Fruit fly (Drosophila melanogaster): Measurements from ENCODE around the gene CG13962.

CG13962 gene

dm6 chr2L:19790553-19791320 lies 23.6 kb downstream of the CG13962 start (continued):
- TF ChIP-seq CG32006 (GFP tag; optimal IDR thresholded peaks at IDR 0.05) = peak; percentile 68
- TF ChIP-seq Blimp-1 (GFP tag; optimal IDR thresholded peaks at IDR 0.05) = no peak
- TF ChIP-seq net (GFP tag; optimal IDR thresholded peaks at IDR 0.05) = peak; percentile 6
- no peak for TF ChIP-seq CG10669 (GFP tag; optimal IDR thresholded peaks at IDR 0.05)
- no peak for TF ChIP-seq cyc (GFP tag; optimal IDR thresholded peaks at IDR 0.05)
- peak; percentile 44 for TF ChIP-seq Met (GFP tag; optimal IDR thresholded peaks at IDR 0.05)
- no peak for TF ChIP-seq Sox102F (GFP tag; optimal IDR thresholded peaks at IDR 0.05)
- TF ChIP-seq pdm3 (GFP tag; optimal IDR thresholded peaks at IDR 0.05) = peak; percentile 30
- peak; percentile 16 for TF ChIP-seq Sox14 (GFP tag; optimal IDR thresholded peaks at IDR 0.05)
- TF ChIP-seq CG8632 (GFP tag; optimal IDR thresholded peaks at IDR 0.05) = no peak
- TF ChIP-seq Gug (GFP tag; IDR thresholded peaks at IDR 0.05) = no peak
- TF ChIP-seq dsx (GFP tag; optimal IDR thresholded peaks at IDR 0.05; ENCODE audit: poor library complexity, severe bottlenecking) = no peak
- TF ChIP-seq CG16779 (tag; optimal IDR thresholded peaks at IDR 0.05) = no peak
- no peak for TF ChIP-seq CG34406 (GFP tag; optimal IDR thresholded peaks at IDR 0.05)
- TF ChIP-seq Ets96B (tag; optimal IDR thresholded peaks at IDR 0.05) = no peak
- TF ChIP-seq CG15336 (GFP tag; IDR thresholded peaks at IDR 0.05) = no peak
- peak; percentile 2 for TF ChIP-seq CG10631 (GFP tag; optimal IDR thresholded peaks at IDR 0.05)
- TF ChIP-seq achi (GFP tag; optimal IDR thresholded peaks at IDR 0.05) = peak; percentile 8
- TF ChIP-seq lz (GFP tag; optimal IDR thresholded peaks at IDR 0.05) = peak; percentile 12
- TF ChIP-seq fd59A (GFP tag; optimal IDR thresholded peaks at IDR 0.05) = no peak
- no peak for TF ChIP-seq CG6854 (GFP tag; optimal IDR thresholded peaks at IDR 0.05)
- TF ChIP-seq ss (GFP tag; optimal IDR thresholded peaks at IDR 0.05) = no peak
- TF ChIP-seq CG11902 (GFP tag; optimal IDR thresholded peaks at IDR 0.05) = no peak
- peak; percentile 24 for TF ChIP-seq Hr4 (GFP tag; optimal IDR thresholded peaks at IDR 0.05)
- TF ChIP-seq dac (GFP tag; optimal IDR thresholded peaks at IDR 0.05) = no peak
- TF ChIP-seq fd85E (GFP tag; optimal IDR thresholded peaks at IDR 0.05) = no peak
- TF ChIP-seq OdsH (GFP tag; optimal IDR thresholded peaks at IDR 0.05) = no peak
- peak in 1 of 2 experiments; percentile 44 for TF ChIP-seq salr (GFP tag; optimal IDR thresholded peaks at IDR 0.05)
- TF ChIP-seq Smox (GFP tag; optimal IDR thresholded peaks at IDR 0.05) = no peak
- 0 out of 3 replicates have a peak, but pooled peaks have one; percentile 14 for TF ChIP-seq CG6163 (GFP tag; IDR thresholded peaks at IDR 0.05)
- TF ChIP-seq CG11294 (GFP tag; IDR thresholded peaks at IDR 0.05) = no peak
- TF ChIP-seq CG6808 (GFP tag; optimal IDR thresholded peaks at IDR 0.05) = peak; percentile 2
- TF ChIP-seq Hr38 (GFP tag; optimal IDR thresholded peaks at IDR 0.05) = no peak

dm6 chr2L:19788735-19789134 lies 25.6 kb downstream of the CG13962 start:
- TF ChIP-seq CG32006 (GFP tag; optimal IDR thresholded peaks at IDR 0.05) = peak; percentile 25
- 0 out of 2 replicates have a peak, but pooled peaks have one; percentile 38 for TF ChIP-seq CG15336 (GFP tag; IDR thresholded peaks at IDR 0.05)
- peak; percentile 61; the same call in 2 of the 3 replicates for TF ChIP-seq CG8119 (GFP tag; IDR thresholded peaks at IDR 0.05)
- peak; percentile 1 for TF ChIP-seq Ets96B (tag; optimal IDR thresholded peaks at IDR 0.05)
- no peak for TF ChIP-seq Sox102F (GFP tag; optimal IDR thresholded peaks at IDR 0.05)
- peak; percentile 18 for TF ChIP-seq pdm3 (GFP tag; optimal IDR thresholded peaks at IDR 0.05)
- TF ChIP-seq CG11762 (GFP tag; optimal IDR thresholded peaks at IDR 0.05; ENCODE audit: insufficient read depth) = no peak
- peak; percentile 28 for TF ChIP-seq CG1621 (tag; optimal IDR thresholded peaks at IDR 0.05)
- TF ChIP-seq CG34406 (GFP tag; optimal IDR thresholded peaks at IDR 0.05) = no peak
- peak; percentile 11 for TF ChIP-seq net (GFP tag; optimal IDR thresholded peaks at IDR 0.05)
- peak; percentile 19 for TF ChIP-seq fd59A (GFP tag; optimal IDR thresholded peaks at IDR 0.05)
- peak; percentile 76 for TF ChIP-seq Eip78C (GFP tag)
- 0 out of 3 replicates have a peak, but pooled peaks have one; percentile 34 for TF ChIP-seq eg (GFP tag; IDR thresholded peaks at IDR 0.05)
- peak; percentile 56; the same call in 2 of the 3 replicates for TF ChIP-seq CG6163 (GFP tag; IDR thresholded peaks at IDR 0.05)
- TF ChIP-seq acj6 (GFP tag; optimal IDR thresholded peaks at IDR 0.05) = peak; percentile 13
- no peak for TF ChIP-seq Eip93F (GFP tag; optimal IDR thresholded peaks at IDR 0.05)
- TF ChIP-seq CG10669 (GFP tag; optimal IDR thresholded peaks at IDR 0.05) = no peak

Measured in whole organism, prepupa.